Worm (Caenorhabditis elegans) whole organism, L3 larva: ENCODE results near the gene lnkn-1.

Experiments used
- ceh-82 ChIP-seq: fragments of 150-350 bp; optimal IDR thresholded peaks from 2 replicates; lab custom pipeline; 2014; ENCODE audit warnings: missing biosample characterization, missing genetic modification characterization
- fos-1 ChIP-seq: fragments of 150-350 bp; optimal IDR thresholded peaks from 2 replicates; lab custom pipeline; 2014; ENCODE audit warnings: missing biosample characterization, missing genetic modification characterization
- nhr-12 ChIP-seq: fragments of 150-350 bp; optimal IDR thresholded peaks from 2 replicates; lab custom pipeline; 2014; ENCODE audit warnings: missing biosample characterization, missing genetic modification characterization
- nhr-76 ChIP-seq: fragments of 150-350 bp; sonication (generic microtip); optimal IDR thresholded peaks from 5 replicates; lab custom pipeline; 2014; ENCODE audit warnings: missing biosample characterization, missing genetic modification characterization
- unc-39 ChIP-seq: sonication (generic microtip); optimal IDR thresholded peaks from 4 replicates; lab custom pipeline; 2017; ENCODE audit warnings: missing biosample characterization, missing genetic modification characterization
- unc-62 ChIP-seq: fragments of 150-350 bp; sonication (generic microtip); optimal IDR thresholded peaks from 4 replicates; lab custom pipeline; 2014; ENCODE audit warnings: missing biosample characterization, missing genetic modification reagents, missing genetic modification characterization

DNA sequence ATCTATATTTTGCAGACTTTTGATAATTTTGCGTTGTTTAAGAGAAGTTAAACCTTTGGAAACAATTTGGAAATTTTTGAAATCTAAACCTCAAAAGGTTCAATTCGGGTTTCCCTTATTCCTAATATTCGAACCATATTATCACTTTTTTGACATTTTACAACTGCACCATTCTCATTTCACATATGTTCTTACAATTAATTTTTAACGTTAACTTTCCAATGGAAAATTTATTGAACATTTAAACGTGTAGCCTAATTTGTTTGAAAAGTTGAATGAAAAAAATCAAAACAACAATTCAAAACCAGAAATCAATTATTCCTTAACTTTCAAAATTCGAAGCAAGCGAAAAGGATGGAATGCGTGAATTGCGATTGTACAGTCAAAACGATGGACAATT lies 33.9 kb downstream of the lnkn-1 start, which contains the start of gene ZK637.12:
- TF ChIP-seq unc-39 (tag; lab: Kevin White, UChicago): no peak
- no peak for TF ChIP-seq fos-1 (tag; lab: Kevin White, UChicago)
- TF ChIP-seq ceh-82 (tag; lab: Kevin White, UChicago): no peak
- TF ChIP-seq unc-62 (GFP tag; lab: Kevin White, UChicago): no peak
- no peak for TF ChIP-seq nhr-76
- no peak for TF ChIP-seq nhr-12
